Worm (Caenorhabditis elegans) whole organism, L1 larva: ENCODE data around the gene W04H10.6.
A peak's percentile ranks its signal among the peaks of the same experiment; 100 is the strongest.

Experiments used
- C04F5.9 ChIP-seq: sonication (generic microtip); optimal IDR thresholded peaks from 2 replicates; lab custom pipeline; 2016; ENCODE audit warnings: missing genetic modification characterization, missing compliant biosample characterization
- C16A3.4 ChIP-seq: fragments of 150-350 bp; optimal IDR thresholded peaks from 2 replicates; lab custom pipeline; 2014; ENCODE audit warnings: missing biosample characterization, missing genetic modification characterization
- C34B4.2 ChIP-seq: sonication (generic microtip); optimal IDR thresholded peaks from 2 replicates; lab custom pipeline; 2017; ENCODE audit warnings: mild to moderate bottlenecking, missing genetic modification characterization, missing compliant biosample characterization
- F16B12.6 ChIP-seq: fragments of 150-350 bp; optimal IDR thresholded peaks from 2 replicates; lab custom pipeline; 2014; ENCODE audit warnings: missing biosample characterization, missing genetic modification characterization
- Y116A8C.19 ChIP-seq: sonication (generic microtip); optimal IDR thresholded peaks from 2 replicates; lab custom pipeline; 2016; ENCODE audit warnings: missing compliant biosample characterization, missing genetic modification characterization, borderline replicate concordance
- aha-1 ChIP-seq: fragments of 150-350 bp; optimal IDR thresholded peaks from 2 replicates; lab custom pipeline; 2014; ENCODE audit warnings: missing biosample characterization, missing genetic modification characterization
- alr-1 ChIP-seq: fragments of 200-800 bp; sonication (Bioruptor generic); optimal IDR thresholded peaks from 2 replicates; lab custom pipeline; 2018; ENCODE audit warnings: borderline replicate concordance, mild to moderate bottlenecking, missing genetic modification characterization, missing compliant biosample characterization
- aly-2 ChIP-seq: fragments of 150-350 bp; optimal IDR thresholded peaks from 2 replicates; lab custom pipeline; 2014; ENCODE audit warnings: missing biosample characterization, missing genetic modification characterization
- ceh-8 ChIP-seq: fragments of 200-800 bp; sonication (Bioruptor generic); optimal IDR thresholded peaks from 2 replicates; lab custom pipeline; 2018; ENCODE audit warnings: mild to moderate bottlenecking, missing genetic modification characterization, moderate library complexity, missing compliant biosample characterization
- ceh-82 ChIP-seq, 3 experiments: fragments of 150-350 bp in 1 of 3; sonication (generic microtip) in 2 of 3; optimal IDR thresholded peaks; 2 replicates each; lab custom pipeline; 2014 to 2017; ENCODE audit warnings: missing biosample characterization in 3 of 3, missing genetic modification characterization in 3 of 3
- ceh-88 ChIP-seq: fragments of 200-800 bp; sonication (Bioruptor generic); IDR thresholded peaks from 2 replicates; pipeline ENCODE4 v1.3.6; 2022; ENCODE audit warnings: missing genetic modification characterization, missing compliant biosample characterization
- ceh-90 ChIP-seq: sonication (generic microtip); optimal IDR thresholded peaks from 2 replicates; lab custom pipeline; 2016; ENCODE audit warnings: missing genetic modification characterization, missing compliant biosample characterization
- ces-1 ChIP-seq: fragments of 150-350 bp; optimal IDR thresholded peaks from 2 replicates; lab custom pipeline; 2014; ENCODE audit warnings: missing biosample characterization, missing genetic modification reagents, missing genetic modification characterization
- dpl-1 ChIP-seq, 3 experiments: fragments of 150-350 bp in 2 of 3; sonication (generic microtip) in 1 of 3; optimal IDR thresholded peaks; 2 replicates each; lab custom pipeline; 2014 to 2017; ENCODE audit warnings: missing biosample characterization in 3 of 3, missing genetic modification characterization in 3 of 3, missing genetic modification reagents in 3 of 3
- dsc-1 ChIP-seq: sonication (generic microtip); optimal IDR thresholded peaks from 2 replicates; lab custom pipeline; 2016; ENCODE audit warnings: mild to moderate bottlenecking, missing genetic modification characterization, missing compliant biosample characterization
- efl-3 ChIP-seq: fragments of 200-800 bp; sonication (Bioruptor generic); optimal IDR thresholded peaks from 2 replicates; lab custom pipeline; 2018; ENCODE audit warnings: mild to moderate bottlenecking, missing genetic modification characterization, missing compliant biosample characterization
- egl-13 ChIP-seq: sonication (generic microtip); optimal IDR thresholded peaks from 2 replicates; lab custom pipeline; 2016; ENCODE audit warnings: missing genotype, missing genetic modification reagents, missing genetic modification characterization, missing compliant biosample characterization
- egl-27 ChIP-seq, 2 experiments: fragments of 150-350 bp in 1 of 2; sonication (generic microtip); optimal IDR thresholded peaks; 3 replicates each; lab custom pipeline; 2017 to 2018; ENCODE audit warnings: missing biosample characterization in 2 of 2, missing genetic modification characterization in 2 of 2, missing genetic modification reagents in 2 of 2
- elt-2 ChIP-seq: sonication (generic microtip); optimal IDR thresholded peaks from 2 replicates; lab custom pipeline; 2016; ENCODE audit warnings: missing genetic modification characterization, mild to moderate bottlenecking, inconsistent platforms, missing compliant biosample characterization, missing genetic modification reagents
- elt-3 ChIP-seq, 6 experiments: fragments of 150-350 bp in 1 of 6; sonication (generic microtip); optimal IDR thresholded peaks; 2 replicates each; lab custom pipeline; 2017 to 2018; ENCODE audit warnings: missing biosample characterization in 6 of 6, missing genetic modification characterization in 6 of 6, inconsistent platforms in 1 of 6
- fkh-10 ChIP-seq: sonication (generic microtip); optimal IDR thresholded peaks from 2 replicates; lab custom pipeline; 2017; ENCODE audit warnings: missing biosample characterization, missing genetic modification reagents, missing genetic modification characterization
- fkh-4 ChIP-seq: sonication (generic microtip); optimal IDR thresholded peaks from 2 replicates; lab custom pipeline; 2016; ENCODE audit warnings: missing compliant biosample characterization, missing genetic modification characterization, borderline replicate concordance
- fkh-8 ChIP-seq: sonication (generic microtip); optimal IDR thresholded peaks from 2 replicates; lab custom pipeline; 2016; ENCODE audit warnings: mild to moderate bottlenecking, missing genetic modification characterization, missing compliant biosample characterization
- grh-1 ChIP-seq: fragments of 200-800 bp; sonication (Bioruptor generic); IDR thresholded peaks from 2 replicates; pipeline ENCODE4 v1.3.6; 2022; ENCODE audit warnings: missing genetic modification reagents, missing genetic modification characterization, missing compliant biosample characterization
- hlh-4 ChIP-seq: sonication (generic microtip); optimal IDR thresholded peaks from 2 replicates; lab custom pipeline; 2016; ENCODE audit warnings: mild to moderate bottlenecking, missing genetic modification characterization, missing compliant biosample characterization
- hpl-2 ChIP-seq: fragments of 150-350 bp; optimal IDR thresholded peaks from 2 replicates; lab custom pipeline; 2014; ENCODE audit warnings: missing biosample characterization, missing genetic modification reagents, missing genetic modification characterization
- isw-1 ChIP-seq: fragments of 200-800 bp; sonication (Bioruptor generic); IDR thresholded peaks from 2 replicates; pipeline ENCODE4 v1.3.6; 2022; ENCODE audit warnings: missing genetic modification characterization, missing compliant biosample characterization
- lin-35 ChIP-seq, 2 experiments: fragments of 150-350 bp; optimal IDR thresholded peaks; 2 replicates each; lab custom pipeline; 2014; ENCODE audit warnings: missing biosample characterization in 2 of 2, missing genetic modification characterization in 2 of 2, missing genetic modification reagents in 2 of 2
- lsy-2 ChIP-seq, 2 experiments: fragments of 150-350 bp; optimal IDR thresholded peaks; 2 replicates each; lab custom pipeline; 2014; ENCODE audit warnings: missing biosample characterization in 2 of 2, missing genetic modification characterization in 2 of 2
- mab-9 ChIP-seq: fragments of 200-800 bp; sonication (Bioruptor generic); IDR thresholded peaks from 2 replicates; pipeline ENCODE4 v1.3.6; 2022; ENCODE audit warnings: missing genetic modification reagents, missing genetic modification characterization, missing compliant biosample characterization
- mdl-1 ChIP-seq, 2 experiments: fragments of 150-350 bp; optimal IDR thresholded peaks; 2 replicates each; lab custom pipeline; 2014 to 2017; ENCODE audit warnings: missing biosample characterization in 2 of 2, missing genetic modification characterization in 2 of 2, inconsistent platforms in 1 of 2
- nhr-11 ChIP-seq: fragments of 150-350 bp; optimal IDR thresholded peaks from 2 replicates; lab custom pipeline; 2014; ENCODE audit warnings: missing biosample characterization, missing genetic modification characterization
- nhr-12 ChIP-seq: sonication (generic microtip); optimal IDR thresholded peaks from 2 replicates; lab custom pipeline; 2017; ENCODE audit warnings: missing biosample characterization, missing genetic modification characterization
- nhr-20 ChIP-seq: sonication (generic microtip); optimal IDR thresholded peaks from 2 replicates; lab custom pipeline; 2016; ENCODE audit warnings: mild to moderate bottlenecking, missing genetic modification characterization, missing compliant biosample characterization
- nhr-237 ChIP-seq: fragments of 150-350 bp; optimal IDR thresholded peaks from 2 replicates; lab custom pipeline; 2014; ENCODE audit warnings: missing biosample characterization, missing genetic modification characterization
- nhr-28 ChIP-seq: fragments of 150-350 bp; optimal IDR thresholded peaks from 2 replicates; lab custom pipeline; 2014; ENCODE audit warnings: missing biosample characterization, missing genetic modification characterization
- nhr-71 ChIP-seq: sonication (generic microtip); optimal IDR thresholded peaks from 2 replicates; lab custom pipeline; 2016; ENCODE audit warnings: mild to moderate bottlenecking, missing genetic modification characterization, moderate library complexity, missing compliant biosample characterization
- nhr-76 ChIP-seq: sonication (generic microtip); optimal IDR thresholded peaks from 2 replicates; lab custom pipeline; 2017; ENCODE audit warnings: missing biosample characterization, missing genetic modification characterization
- nhr-77 ChIP-seq: fragments of 150-350 bp; optimal IDR thresholded peaks from 2 replicates; lab custom pipeline; 2014; ENCODE audit warnings: missing biosample characterization, missing genetic modification characterization
- nhr-85 ChIP-seq: sonication (generic microtip); peaks from one replicate; lab custom pipeline; 2016; ENCODE audit warnings: missing genetic modification characterization, inconsistent platforms, missing compliant biosample characterization
- nhr-90 ChIP-seq: sonication (generic microtip); optimal IDR thresholded peaks from 2 replicates; lab custom pipeline; 2016; ENCODE audit warnings: mild to moderate bottlenecking, missing genetic modification characterization, missing compliant biosample characterization; ENCODE audit not compliant: poor library complexity
- pag-3 ChIP-seq: sonication (generic microtip); optimal IDR thresholded peaks from 2 replicates; lab custom pipeline; 2017; ENCODE audit warnings: missing genetic modification characterization, mild to moderate bottlenecking, missing compliant biosample characterization, antibody characterized with exemption, borderline replicate concordance; ENCODE audit not compliant: insufficient read depth
- pax-3 ChIP-seq: fragments of 200-800 bp; sonication (Bioruptor generic); optimal IDR thresholded peaks from 2 replicates; lab custom pipeline; 2018; ENCODE audit warnings: mild to moderate bottlenecking, missing genetic modification characterization, moderate library complexity, missing compliant biosample characterization
- pqm-1 ChIP-seq: sonication (generic microtip); optimal IDR thresholded peaks from 3 replicates; lab custom pipeline; 2017; ENCODE audit warnings: missing biosample characterization, missing genetic modification characterization
- skn-1 ChIP-seq: fragments of 150-350 bp; optimal IDR thresholded peaks from 2 replicates; lab custom pipeline; 2014; ENCODE audit warnings: missing biosample characterization, missing genetic modification characterization
- snu-23 ChIP-seq: sonication (generic microtip); optimal IDR thresholded peaks from 2 replicates; lab custom pipeline; 2016; ENCODE audit warnings: missing genetic modification characterization, missing compliant biosample characterization
- sox-4 ChIP-seq: sonication (generic microtip); optimal IDR thresholded peaks from 2 replicates; lab custom pipeline; 2016; ENCODE audit warnings: missing genetic modification characterization, missing compliant biosample characterization
- sup-37 ChIP-seq: fragments of 200-800 bp; sonication (Bioruptor generic); optimal IDR thresholded peaks from 2 replicates; lab custom pipeline; 2018; ENCODE audit warnings: mild to moderate bottlenecking, missing genetic modification characterization, missing compliant biosample characterization
- unc-130 ChIP-seq: fragments of 150-350 bp; optimal IDR thresholded peaks from 2 replicates; lab custom pipeline; 2017; ENCODE audit warnings: missing biosample characterization, missing genetic modification characterization, inconsistent platforms
- unc-62 ChIP-seq: fragments of 150-350 bp; optimal IDR thresholded peaks from 2 replicates; lab custom pipeline; 2014; ENCODE audit warnings: missing biosample characterization, missing genetic modification reagents, missing genetic modification characterization
- zip-4 ChIP-seq: fragments of 200-800 bp; sonication (Bioruptor generic); optimal IDR thresholded peaks from 2 replicates; lab custom pipeline; 2018; ENCODE audit warnings: mild to moderate bottlenecking, missing genetic modification characterization, moderate library complexity, missing compliant biosample characterization
- ztf-11 ChIP-seq, 2 experiments: sonication (generic microtip); optimal IDR thresholded peaks; 2 replicates each; lab custom pipeline; 2016 to 2017; ENCODE audit warnings: missing genetic modification characterization in 2 of 2, missing biosample characterization in 1 of 2, missing compliant biosample characterization in 1 of 2
- ztf-4 ChIP-seq: fragments of 150-350 bp; optimal IDR thresholded peaks from 2 replicates; lab custom pipeline; 2014; ENCODE audit warnings: missing biosample characterization, missing genetic modification characterization

The W04H10.6 gene

ce11 chrII:601305-601704 is 6.9 kb downstream of the W04H10.6 start:
- TF ChIP-seq ceh-88 (GFP tag; lab: Robert Waterston, UW) (no peak), elt-3 (tag; optimal IDR thresholded peaks at IDR 0.05; lab: Kevin White, UChicago) (no peak), fkh-8 (tag; lab: Kevin White, UChicago) (peak; percentile 78), efl-3 (no peak), ceh-8 (GFP tag; lab: Kevin White, UChicago) (no peak), fkh-4 (tag; lab: Kevin White, UChicago) (no peak), isw-1 (peak; percentile 15; the same call in 1 of the 2 replicates), pag-3 (no peak), egl-27 (tag; optimal IDR thresholded peaks at IDR 0.05; lab: Kevin White, UChicago) (no peak), hpl-2 (GFP tag; lab: Kevin White, UChicago) (no peak), ztf-11 (tag; optimal IDR thresholded peaks at IDR 0.05; lab: Kevin White, UChicago) (no peak), nhr-237 (tag; lab: Kevin White, UChicago) (no peak), nhr-12 (no peak), ceh-82 (tag; optimal IDR thresholded peaks at IDR 0.05; lab: Kevin White, UChicago) (peak in 2 of 3 experiments; percentile 4 to 36), nhr-20 (tag; lab: Kevin White, UChicago) (peak; percentile 29), Y116A8C.19 (tag; lab: Kevin White, UChicago) (no peak), nhr-90 (tag; lab: Kevin White, UChicago) (peak; percentile 10), unc-62 (no peak), alr-1 (tag; lab: Kevin White, UChicago) (no peak), pax-3 (tag; lab: Kevin White, UChicago) (no peak), sox-4 (tag; lab: Kevin White, UChicago) (no peak), aha-1 (no peak), sup-37 (no peak), snu-23 (GFP tag; lab: Kevin White, UChicago) (peak; percentile 34), nhr-77 (tag; lab: Kevin White, UChicago) (no peak), lin-35 (GFP tag; optimal IDR thresholded peaks at IDR 0.05; lab: Kevin White, UChicago) (peak; percentile 26 to 51), dsc-1 (tag; lab: Kevin White, UChicago) (peak; percentile 4), nhr-71 (tag; lab: Kevin White, UChicago) (peak; percentile 71), skn-1 (tag; lab: Kevin White, UChicago) (peak; percentile 45), C16A3.4 (no peak), ceh-90 (tag; lab: Kevin White, UChicago) (no peak), lsy-2 (tag; optimal IDR thresholded peaks at IDR 0.05; lab: Kevin White, UChicago) (peak; percentile 50 to 54), zip-4 (GFP tag; lab: Kevin White, UChicago) (no peak), nhr-85 (tag; lab: Kevin White, UChicago) (no peak), pqm-1 (tag; lab: Kevin White, UChicago) (no peak), unc-130 (no peak), ces-1 (GFP tag; lab: Kevin White, UChicago) (no peak), C04F5.9 (tag; lab: Kevin White, UChicago) (no peak), nhr-76 (tag; lab: Kevin White, UChicago) (no peak), nhr-28 (no peak), mab-9 (no peak), hlh-4 (tag; lab: Kevin White, UChicago) (no peak), F16B12.6 (tag; lab: Kevin White, UChicago) (no peak), egl-13 (tag; lab: Kevin White, UChicago) (peak; percentile 35), ztf-4 (tag; lab: Kevin White, UChicago) (no peak), nhr-11 (tag; lab: Kevin White, UChicago) (peak; percentile 6), C34B4.2 (tag; lab: Kevin White, UChicago) (no peak), elt-2 (tag; lab: Kevin White, UChicago) (no peak), fkh-10 (GFP tag; lab: Kevin White, UChicago) (no peak), aly-2 (tag; lab: Kevin White, UChicago) (no peak), grh-1 (no peak), mdl-1 (tag; optimal IDR thresholded peaks at IDR 0.05; lab: Kevin White, UChicago) (peak in 1 of 2 experiments; percentile 44), dpl-1 (GFP tag; optimal IDR thresholded peaks at IDR 0.05; lab: Kevin White, UChicago) (peak in 2 of 3 experiments; percentile 0 to 52)
